Worm (Caenorhabditis elegans) whole organism, L3 larva: ENCODE data around the gene F40G9.5.

ENCODE experiments used
- ZK546.5 ChIP-seq: sonication (generic microtip); optimal IDR thresholded peaks from 2 replicates; lab custom pipeline; 2017; ENCODE audit warnings: missing biosample characterization, missing genetic modification characterization
- elt-1 ChIP-seq: fragments of 150-350 bp; optimal IDR thresholded peaks from 2 replicates; lab custom pipeline; 2014; ENCODE audit warnings: missing biosample characterization, missing genetic modification characterization
- elt-3 ChIP-seq, 3 experiments: fragments of 150-350 bp in 1 of 3; sonication (generic microtip) in 2 of 3; optimal IDR thresholded peaks; 2 replicates in 2 of 3; 4 replicates in 1 of 3; lab custom pipeline; 2014 to 2017; ENCODE audit warnings: missing biosample characterization in 3 of 3, missing genetic modification characterization in 3 of 3
- fkh-10 ChIP-seq: sonication (generic microtip); optimal IDR thresholded peaks from 2 replicates; lab custom pipeline; 2017; ENCODE audit warnings: missing biosample characterization, missing genetic modification reagents, missing genetic modification characterization
- nhr-12 ChIP-seq: fragments of 150-350 bp; optimal IDR thresholded peaks from 2 replicates; lab custom pipeline; 2014; ENCODE audit warnings: missing biosample characterization, missing genetic modification characterization
- nhr-25 ChIP-seq: sonication (generic microtip); optimal IDR thresholded peaks from 2 replicates; lab custom pipeline; 2017; ENCODE audit warnings: missing biosample characterization, missing genetic modification characterization

ce11 chrIII:134194-134593 lies 46.9 kb upstream of the F40G9.5 start, which contains the start of gene pals-25:
- TF ChIP-seq nhr-12 (tag; lab: Kevin White, UChicago): no peak
- no peak for TF ChIP-seq elt-1 (tag; lab: Kevin White, UChicago)
- no peak for TF ChIP-seq nhr-25 (tag; lab: Kevin White, UChicago)
- no peak for TF ChIP-seq ZK546.5
- TF ChIP-seq fkh-10: no peak
- no peak for TF ChIP-seq elt-3 (tag; optimal IDR thresholded peaks at IDR 0.05; lab: Kevin White, UChicago)
